Fruit fly (Drosophila melanogaster): ENCODE data around the gene zuc.

Gene zuc

DNA sequence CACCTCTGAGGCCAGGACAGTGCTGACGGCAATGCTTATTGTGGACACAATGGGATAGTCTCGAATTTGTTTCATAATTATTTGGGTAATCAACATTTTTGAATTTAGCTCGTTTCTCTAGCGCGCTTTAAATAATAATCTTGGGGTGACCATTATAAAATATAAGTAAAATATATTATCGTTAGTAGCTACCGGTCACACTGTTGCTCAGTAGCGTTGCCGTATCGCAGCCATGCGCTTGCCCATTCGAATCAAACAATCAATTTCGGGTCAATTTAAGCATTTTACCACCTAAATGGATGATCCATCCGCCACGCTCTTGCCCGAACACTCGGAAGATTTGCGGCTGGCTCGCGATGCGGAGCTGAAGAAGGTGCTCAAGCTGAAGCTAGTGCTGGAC is at the start of gene zuc, which contains the start of gene dgt2:
Gene zuc (minus strand): TSS at position 154 of the 400 bp plus-strand sequence.
Gene dgt2 (plus strand): TSS at position 208 of the 400 bp plus-strand sequence.
- TF ChIP-seq CG17801 (GFP tag; optimal IDR thresholded peaks at IDR 0.05; ENCODE audit: partially characterized antibody) = no peak

- TF ChIP-seq CG17801 (GFP tag; optimal IDR thresholded peaks at IDR 0.05; ENCODE audit: partially characterized antibody) = peak; percentile 30
These were observed 48.5 kb upstream of the zuc start, which contains the start of gene Tom70 for dm6 chr2L:12038177-12038581. TSS of gene Tom70 (minus strand) at chr2L:12038511.

DNA sequence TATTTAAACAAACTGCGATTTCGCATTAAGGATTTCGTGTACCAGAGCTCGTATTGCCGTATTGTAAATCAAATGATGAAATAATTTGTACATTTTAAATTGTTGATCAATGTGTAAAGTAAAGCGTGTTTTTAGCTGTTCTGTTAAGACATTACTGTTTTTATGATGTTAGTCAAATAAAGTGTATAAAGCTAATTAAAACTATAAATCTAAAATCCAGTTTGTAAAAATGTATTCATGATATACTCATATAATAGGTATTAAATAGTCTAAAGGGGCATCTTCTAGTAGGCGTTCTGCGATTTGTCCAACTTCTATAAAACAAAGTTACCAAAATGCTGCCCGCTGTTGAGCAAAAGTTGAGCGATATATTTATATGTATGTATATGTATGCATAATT is 44.2 kb upstream of the zuc start, which contains the start of gene CG18788:
Gene CG18788 (plus strand): TSS at position 301 of the 400 bp plus-strand sequence.
- TF ChIP-seq CG17801 (GFP tag; optimal IDR thresholded peaks at IDR 0.05; ENCODE audit: partially characterized antibody) = no peak

dm6 chr2L:12030552-12031131 is 41.0 kb upstream of the zuc start:
- no peak for TF ChIP-seq CG17801 (GFP tag; optimal IDR thresholded peaks at IDR 0.05; ENCODE audit: partially characterized antibody)

- no peak for TF ChIP-seq CG17801 (GFP tag; optimal IDR thresholded peaks at IDR 0.05; ENCODE audit: partially characterized antibody)
These were observed 40.0 kb upstream of the zuc start for dm6 chr2L:12029594-12030197.

DNA sequence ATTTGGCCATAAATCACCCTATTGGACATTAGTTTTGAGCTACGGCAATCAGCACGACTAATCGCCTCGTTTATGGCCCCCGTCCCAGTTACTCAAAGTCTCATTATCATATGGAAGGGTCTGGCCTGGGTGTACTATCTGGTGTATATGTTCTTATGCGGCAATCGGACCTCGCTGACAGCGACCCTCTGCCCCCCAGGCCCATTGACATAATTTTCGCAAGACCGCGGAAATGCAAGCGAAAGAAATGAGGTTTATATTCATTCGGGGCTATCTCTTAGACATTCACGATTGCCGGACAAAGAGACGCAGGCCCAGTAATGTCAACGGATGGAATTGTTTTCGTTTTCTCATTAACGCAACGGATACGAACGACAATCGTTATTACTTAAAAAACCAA is 39.1 kb upstream of the zuc start:
- TF ChIP-seq CG17801 (GFP tag; optimal IDR thresholded peaks at IDR 0.05; ENCODE audit: partially characterized antibody) = no peak

DNA sequence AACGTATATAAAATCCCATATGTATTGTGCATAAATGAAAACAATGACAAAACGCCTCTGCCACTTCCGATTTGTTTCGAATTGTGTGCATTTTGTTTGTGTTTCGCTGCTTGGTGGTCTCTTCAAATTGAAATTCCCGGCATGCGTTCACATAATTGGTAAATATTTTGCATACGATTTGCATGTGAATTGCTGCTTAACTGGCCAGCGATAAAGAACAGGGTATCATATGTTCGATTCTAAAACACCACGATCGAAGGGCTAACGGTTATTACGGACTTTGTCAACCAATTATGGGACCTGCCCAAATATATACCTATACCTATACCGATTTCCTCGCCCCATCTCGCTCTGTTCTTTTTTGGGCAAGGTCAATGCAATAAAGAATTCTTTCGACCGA is 38.4 kb upstream of the zuc start:
- no peak for TF ChIP-seq CG17801 (GFP tag; optimal IDR thresholded peaks at IDR 0.05; ENCODE audit: partially characterized antibody)

- TF ChIP-seq CG17801 (GFP tag; optimal IDR thresholded peaks at IDR 0.05; ENCODE audit: partially characterized antibody) = no peak
These were observed 37.8 kb upstream of the zuc start, which contains the start of gene dmGlut for dm6 chr2L:12027435-12027834. TSS of gene dmGlut (plus strand) at chr2L:12027438.

- peak; percentile 39 for TF ChIP-seq CG17801 (GFP tag; optimal IDR thresholded peaks at IDR 0.05; ENCODE audit: partially characterized antibody)
These were observed 37.1 kb upstream of the zuc start for dm6 chr2L:12026458-12027431.

DNA sequence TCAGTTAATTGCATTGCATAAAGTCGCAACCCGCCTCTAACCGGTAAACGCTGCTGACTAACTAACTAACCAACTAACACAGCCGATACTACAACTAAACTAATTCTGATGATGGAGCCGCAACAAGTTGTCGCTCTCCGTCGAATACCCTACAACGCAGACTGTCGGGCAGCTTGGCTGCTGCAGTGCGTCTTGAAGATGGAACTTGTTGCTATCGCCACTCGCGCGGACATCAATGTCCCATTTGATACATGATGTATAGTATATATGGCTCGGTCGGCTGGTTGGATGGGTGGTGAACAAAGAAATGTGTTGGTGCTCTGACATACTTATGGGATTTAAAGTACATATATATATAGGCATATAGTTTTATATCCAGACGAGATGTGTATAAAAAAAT is 35.8 kb upstream of the zuc start:
- no peak for TF ChIP-seq CG17801 (GFP tag; optimal IDR thresholded peaks at IDR 0.05; ENCODE audit: partially characterized antibody)

DNA sequence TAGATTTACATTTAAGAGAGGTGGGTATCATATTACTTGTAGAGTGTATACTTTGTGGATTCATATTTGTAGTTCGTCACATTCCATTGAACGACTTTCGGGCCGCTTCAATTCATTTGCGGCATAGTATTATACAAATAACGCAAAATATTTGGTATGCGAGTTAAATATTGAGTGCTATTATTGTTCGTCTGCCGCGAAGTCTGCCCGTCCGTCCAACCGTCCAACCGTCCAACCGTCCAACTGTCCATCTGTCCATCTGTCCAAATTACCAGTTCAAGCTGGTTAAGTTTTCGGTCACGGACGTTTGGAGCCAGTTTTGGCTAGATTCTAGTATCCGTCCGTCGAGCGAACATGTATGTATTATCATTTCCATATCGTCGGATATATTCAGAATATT is 34.4 kb upstream of the zuc start:
- no peak for TF ChIP-seq CG17801 (GFP tag; optimal IDR thresholded peaks at IDR 0.05; ENCODE audit: partially characterized antibody)

DNA sequence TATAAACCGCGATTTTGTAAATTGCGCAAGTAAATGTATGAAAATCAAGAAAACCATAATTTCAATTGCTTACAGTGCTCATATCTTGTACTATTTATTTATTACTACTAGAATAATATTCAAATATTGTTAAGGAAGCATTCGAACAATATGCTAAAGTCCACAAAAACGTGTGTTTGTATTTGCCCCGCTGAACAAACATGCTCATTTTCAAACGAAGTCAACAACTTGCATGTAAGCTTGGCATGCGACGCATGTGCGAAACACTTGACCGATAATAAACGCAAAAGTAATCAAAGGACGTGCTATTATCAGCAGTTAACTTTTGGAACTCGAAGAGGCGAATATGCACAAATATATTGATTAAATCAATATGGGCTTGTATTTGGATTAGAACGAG is 31.5 kb upstream of the zuc start:
- no peak for TF ChIP-seq CG17801 (GFP tag; optimal IDR thresholded peaks at IDR 0.05; ENCODE audit: partially characterized antibody)

- no peak for TF ChIP-seq CG17801 (GFP tag; optimal IDR thresholded peaks at IDR 0.05; ENCODE audit: partially characterized antibody)
These were observed 31.1 kb upstream of the zuc start, which contains the start of gene Wdr81 for dm6 chr2L:12020735-12021134. TSS of gene Wdr81 (minus strand) at chr2L:12020960.

DNA sequence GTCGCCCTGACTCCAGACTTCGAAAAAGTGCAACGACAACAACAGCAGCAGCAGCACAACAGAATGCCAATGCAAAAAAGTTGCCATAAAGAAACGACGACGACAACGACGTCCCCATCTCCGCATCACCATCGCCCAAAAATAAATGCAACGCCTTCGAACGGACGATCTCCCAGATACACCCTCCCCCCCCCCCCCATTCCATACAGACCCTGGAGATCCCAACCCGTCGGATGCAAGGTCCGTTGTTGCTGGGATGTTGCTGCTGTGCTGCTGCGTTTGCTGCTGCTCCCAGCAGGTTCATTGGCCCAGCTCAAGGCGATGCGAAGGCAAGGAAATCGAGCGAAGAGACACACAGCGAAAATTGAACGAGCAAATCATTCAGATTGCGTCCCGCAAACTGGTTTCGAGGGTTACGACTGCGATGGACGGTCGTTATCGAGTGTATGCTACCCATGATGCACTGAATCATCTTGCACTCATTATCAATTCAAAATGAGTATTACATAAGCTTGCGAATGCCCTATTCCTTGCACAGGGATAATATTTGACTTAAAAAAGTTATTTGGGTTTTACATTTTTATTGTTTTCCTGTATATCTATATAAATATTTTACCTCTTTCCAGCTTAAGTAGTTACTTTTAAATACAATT is 24.2 kb upstream of the zuc start:
- TF ChIP-seq CG17801 (GFP tag; optimal IDR thresholded peaks at IDR 0.05; ENCODE audit: partially characterized antibody) = no peak

- TF ChIP-seq CG17801 (GFP tag; optimal IDR thresholded peaks at IDR 0.05; ENCODE audit: partially characterized antibody) = no peak
These were observed 23.6 kb upstream of the zuc start for dm6 chr2L:12013243-12013642.
